Worm (Caenorhabditis elegans) whole organism, mixed stage, embryonic: Measurements from ENCODE around the gene rund-1.

Source experiments
- M03D4.4 ChIP-seq: sonication (generic microtip); optimal IDR thresholded peaks from 2 replicates; lab custom pipeline; 2017; ENCODE audit warnings: mild to moderate bottlenecking, missing genetic modification characterization, missing compliant biosample characterization
- bed-3 ChIP-seq: fragments of 200-800 bp; sonication (Bioruptor generic); optimal IDR thresholded peaks from 3 replicates; lab custom pipeline; 2018; ENCODE audit warnings: mild to moderate bottlenecking, missing genetic modification characterization, moderate library complexity, missing compliant biosample characterization
- ceh-39 ChIP-seq: fragments of 150-350 bp; optimal IDR thresholded peaks from 2 replicates; lab custom pipeline; 2014; ENCODE audit warnings: missing biosample characterization, missing genetic modification characterization
- ceh-43 ChIP-seq: fragments of 200-800 bp; sonication (Bioruptor generic); optimal IDR thresholded peaks from 2 replicates; lab custom pipeline; 2018; ENCODE audit warnings: mild to moderate bottlenecking, missing genetic modification characterization, moderate library complexity, missing compliant biosample characterization
- ces-1 ChIP-seq: fragments of 150-350 bp; optimal IDR thresholded peaks from 2 replicates; lab custom pipeline; 2014; ENCODE audit warnings: missing biosample characterization, missing genetic modification reagents, missing genetic modification characterization
- drap-1 ChIP-seq: fragments of 200-800 bp; sonication (Bioruptor generic); optimal IDR thresholded peaks from 3 replicates; lab custom pipeline; 2018; ENCODE audit warnings: mild to moderate bottlenecking, missing genetic modification characterization, missing compliant biosample characterization
- elt-1 ChIP-seq: sonication (generic microtip); optimal IDR thresholded peaks from 2 replicates; lab custom pipeline; 2017; ENCODE audit warnings: missing genetic modification characterization, mild to moderate bottlenecking, missing compliant biosample characterization, antibody characterized with exemption, moderate library complexity, borderline replicate concordance; ENCODE audit not compliant: insufficient read depth
- flh-1 ChIP-seq: fragments of 200-800 bp; sonication (Bioruptor generic); optimal IDR thresholded peaks from 2 replicates; lab custom pipeline; 2018; ENCODE audit warnings: mild to moderate bottlenecking, missing genetic modification characterization, moderate library complexity, missing compliant biosample characterization
- ham-2 ChIP-seq: fragments of 200-800 bp; sonication (Bioruptor generic); optimal IDR thresholded peaks from 2 replicates; lab custom pipeline; 2018; ENCODE audit warnings: mild to moderate bottlenecking, missing genetic modification characterization, missing compliant biosample characterization
- hlh-1 ChIP-seq: fragments of 150-350 bp; optimal IDR thresholded peaks from 2 replicates; lab custom pipeline; 2014; ENCODE audit warnings: missing biosample characterization, missing genetic modification reagents, missing genetic modification characterization
- lin-13 ChIP-seq: fragments of 150-350 bp; optimal IDR thresholded peaks from 2 replicates; lab custom pipeline; 2014; ENCODE audit warnings: missing biosample characterization, missing genetic modification characterization
- lin-32 ChIP-seq: fragments of 200-800 bp; sonication (Bioruptor generic); optimal IDR thresholded peaks from 2 replicates; lab custom pipeline; 2018; ENCODE audit warnings: mild to moderate bottlenecking, missing genetic modification characterization, missing compliant biosample characterization
- lsy-2 ChIP-seq: fragments of 150-350 bp; optimal IDR thresholded peaks from 2 replicates; lab custom pipeline; 2014; ENCODE audit warnings: missing biosample characterization, missing genetic modification characterization
- mab-5 ChIP-seq: fragments of 150-350 bp; optimal IDR thresholded peaks from 2 replicates; lab custom pipeline; 2014; ENCODE audit warnings: missing biosample characterization, missing genetic modification characterization
- mep-1 ChIP-seq: fragments of 150-350 bp; optimal IDR thresholded peaks from 2 replicates; lab custom pipeline; 2017; ENCODE audit warnings: missing biosample characterization, missing genetic modification reagents, missing genetic modification characterization, inconsistent platforms
- mls-2 ChIP-seq: sonication (generic microtip); optimal IDR thresholded peaks from 2 replicates; lab custom pipeline; 2016; ENCODE audit warnings: mild to moderate bottlenecking, missing genetic modification characterization, moderate library complexity, missing compliant biosample characterization
- nhr-12 ChIP-seq: fragments of 150-350 bp; optimal IDR thresholded peaks from 2 replicates; lab custom pipeline; 2014; ENCODE audit warnings: missing biosample characterization, missing genetic modification characterization
- nhr-2 ChIP-seq: fragments of 150-350 bp; optimal IDR thresholded peaks from 2 replicates; lab custom pipeline; 2014; ENCODE audit warnings: missing biosample characterization, missing genetic modification characterization
- nhr-237 ChIP-seq: fragments of 150-350 bp; optimal IDR thresholded peaks from 2 replicates; lab custom pipeline; 2014; ENCODE audit warnings: missing biosample characterization, missing genetic modification characterization
- nhr-28 ChIP-seq: fragments of 150-350 bp; optimal IDR thresholded peaks from 2 replicates; lab custom pipeline; 2014; ENCODE audit warnings: missing biosample characterization, missing genetic modification characterization
- nhr-76 ChIP-seq: sonication (generic microtip); optimal IDR thresholded peaks from 2 replicates; lab custom pipeline; 2017; ENCODE audit warnings: missing biosample characterization, missing genetic modification characterization
- pha-4 ChIP-seq: fragments of 150-350 bp; optimal IDR thresholded peaks from 2 replicates; lab custom pipeline; 2018; ENCODE audit warnings: missing biosample characterization, missing genetic modification reagents, missing genetic modification characterization
- snpc-4 ChIP-seq: fragments of 150-350 bp; optimal IDR thresholded peaks from 2 replicates; lab custom pipeline; 2014; ENCODE audit warnings: missing biosample characterization, missing genetic modification characterization
- sptf-1 ChIP-seq: sonication (generic microtip); optimal IDR thresholded peaks from 2 replicates; lab custom pipeline; 2017; ENCODE audit warnings: mild to moderate bottlenecking, missing genetic modification characterization, moderate library complexity, missing compliant biosample characterization
- tbx-8 ChIP-seq: fragments of 200-800 bp; sonication (Bioruptor generic); optimal IDR thresholded peaks from 2 replicates; lab custom pipeline; 2018; ENCODE audit warnings: mild to moderate bottlenecking, missing genetic modification characterization, moderate library complexity, missing compliant biosample characterization
- unc-120 ChIP-seq: sonication (generic microtip); optimal IDR thresholded peaks from 2 replicates; lab custom pipeline; 2017; ENCODE audit warnings: missing genetic modification characterization, missing compliant biosample characterization; ENCODE audit not compliant: poor library complexity, severe bottlenecking
- unc-39 ChIP-seq: fragments of 150-350 bp; optimal IDR thresholded peaks from 2 replicates; lab custom pipeline; 2014; ENCODE audit warnings: missing biosample characterization, missing genetic modification characterization
- ztf-11 ChIP-seq: fragments of 150-350 bp; optimal IDR thresholded peaks from 2 replicates; lab custom pipeline; 2014; ENCODE audit warnings: missing biosample characterization, missing genetic modification characterization

rund-1 gene

DNA sequence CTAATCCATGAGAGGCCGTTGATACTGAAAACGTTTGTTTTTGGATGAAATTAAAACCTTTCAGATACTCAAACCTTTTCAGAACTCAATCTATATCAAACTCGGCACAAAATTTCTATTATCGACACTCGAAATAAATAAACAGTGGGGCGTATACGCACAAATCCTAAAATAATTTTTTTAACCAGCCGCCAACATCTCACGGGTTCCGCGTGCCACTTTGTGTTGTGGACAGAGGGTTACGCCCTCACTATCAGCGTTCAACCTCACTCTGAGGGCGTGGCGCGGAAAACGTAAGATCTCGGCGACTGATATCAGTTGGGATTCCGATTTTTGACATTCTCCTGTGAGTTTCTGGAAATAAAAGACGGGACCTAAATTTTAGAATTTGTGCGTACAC lies 19.8 kb upstream of the rund-1 start:
- TF ChIP-seq nhr-76 (tag; lab: Kevin White, UChicago) = no peak
- no peak for TF ChIP-seq ztf-11 (tag; lab: Kevin White, UChicago)
- TF ChIP-seq, all 35 proteins: peak for 0

ce11 chrX:680920-681319 lies 19.3 kb upstream of the rund-1 start, which contains the start of gene T19D7.7:
Gene T19D7.7, minus strand, starts transcription at chrX:681020.
- TF ChIP-seq nhr-2 (tag; lab: Kevin White, UChicago) (no peak), flh-1 (GFP tag; lab: Kevin White, UChicago) (no peak), hlh-1 (tag; lab: Kevin White, UChicago) (no peak), tbx-8 (GFP tag; lab: Kevin White, UChicago) (no peak), ceh-39 (tag; lab: Kevin White, UChicago) (no peak), lsy-2 (tag; lab: Kevin White, UChicago) (no peak)

DNA sequence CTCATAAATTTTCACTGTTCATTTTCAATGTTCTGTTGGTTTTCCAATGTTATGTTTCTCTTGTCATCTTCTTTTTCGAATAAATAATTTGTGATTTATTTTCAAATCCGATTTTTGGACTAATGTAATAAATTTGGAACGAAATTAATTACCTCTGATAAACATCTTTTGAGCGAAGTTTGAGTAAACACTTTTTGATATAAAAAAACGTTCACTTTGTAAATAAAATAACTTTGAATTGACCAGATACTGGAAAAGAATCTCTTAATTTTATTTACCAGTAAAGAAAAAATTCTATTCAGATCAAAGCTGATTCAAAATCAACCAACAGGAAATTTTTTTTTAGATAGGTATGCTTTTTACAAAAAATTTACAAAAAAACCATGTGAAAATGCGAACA lies 10.2 kb upstream of the rund-1 start, which contains the start of gene lgc-32:
Gene lgc-32, plus strand, starts transcription at position 301 of the 400 bp plus-strand sequence.
- TF ChIP-seq elt-1 (tag; lab: Kevin White, UChicago) (no peak), mep-1 (no peak), hlh-1 (tag; lab: Kevin White, UChicago) (no peak), unc-39 (tag; lab: Kevin White, UChicago) (no peak), drap-1 (GFP tag; lab: Kevin White, UChicago) (no peak), ces-1 (GFP tag; lab: Kevin White, UChicago) (no peak), pha-4 (tag; lab: Kevin White, UChicago) (no peak), lin-32 (GFP tag; lab: Kevin White, UChicago) (no peak), lsy-2 (tag; lab: Kevin White, UChicago) (no peak), ceh-43 (no peak), nhr-2 (tag; lab: Kevin White, UChicago) (no peak), ztf-11 (tag; lab: Kevin White, UChicago) (no peak), nhr-12 (no peak), mls-2 (tag; lab: Kevin White, UChicago) (no peak), nhr-237 (tag; lab: Kevin White, UChicago) (no peak), snpc-4 (no peak), sptf-1 (tag; lab: Kevin White, UChicago) (no peak), bed-3 (no peak), unc-120 (tag; lab: Kevin White, UChicago) (no peak), lin-13 (tag; lab: Kevin White, UChicago) (no peak)

- no peak for TF ChIP-seq mep-1
These were observed 9.0 kb upstream of the rund-1 start, which contains the start of gene T19D7.6 for ce11 chrX:670603-671002. Gene T19D7.6, minus strand, starts transcription at chrX:670800.

DNA sequence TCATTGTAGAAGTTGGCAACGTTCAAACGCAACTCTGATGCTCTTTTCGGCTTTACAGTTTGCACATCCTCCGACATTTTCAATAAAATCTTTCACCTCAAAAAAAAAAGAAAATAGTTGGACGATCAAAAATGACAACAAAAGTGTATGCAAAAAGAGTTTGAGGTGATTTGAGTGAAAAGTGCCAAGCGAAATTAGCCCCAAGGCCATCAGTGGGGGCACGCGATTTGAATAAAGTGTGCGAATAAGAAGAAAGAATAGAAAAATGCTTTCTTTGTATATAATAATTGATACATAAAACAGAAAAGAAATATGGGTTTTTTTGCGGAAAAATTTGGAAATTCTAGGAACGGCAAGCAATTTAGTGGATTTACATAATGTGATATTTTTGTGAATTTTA lies 4.5 kb upstream of the rund-1 start, which contains the start of gene T19D7.5:
Gene T19D7.5, minus strand, starts transcription at position 101 of the 400 bp plus-strand sequence.
- TF ChIP-seq elt-1 (tag; lab: Kevin White, UChicago) (no peak), ztf-11 (tag; lab: Kevin White, UChicago) (no peak), mls-2 (tag; lab: Kevin White, UChicago) (no peak), nhr-237 (tag; lab: Kevin White, UChicago) (no peak), ceh-43 (no peak), ham-2 (no peak), nhr-28 (tag; lab: Kevin White, UChicago) (no peak), pha-4 (tag; lab: Kevin White, UChicago) (no peak), mab-5 (tag; lab: Kevin White, UChicago) (no peak), lin-32 (GFP tag; lab: Kevin White, UChicago) (no peak), unc-39 (tag; lab: Kevin White, UChicago) (no peak)

- no peak for TF ChIP-seq M03D4.4 (tag; lab: Kevin White, UChicago)
These were observed 5.7 kb downstream of the rund-1 start, which contains the start of gene lpr-7 for ce11 chrX:655884-656283. Gene lpr-7, plus strand, starts transcription at chrX:656184.
